Worm (Caenorhabditis elegans) whole organism, mixed stage, embryonic: ENCODE measurements around the gene Y54G2A.37.

Source experiments
- M03D4.4 ChIP-seq: sonication (generic microtip); optimal IDR thresholded peaks from 2 replicates; lab custom pipeline; 2017; ENCODE audit warnings: mild to moderate bottlenecking, missing genetic modification characterization, missing compliant biosample characterization
- bed-3 ChIP-seq: fragments of 200-800 bp; sonication (Bioruptor generic); optimal IDR thresholded peaks from 3 replicates; lab custom pipeline; 2018; ENCODE audit warnings: mild to moderate bottlenecking, missing genetic modification characterization, moderate library complexity, missing compliant biosample characterization
- blmp-1 ChIP-seq: fragments of 150-350 bp; optimal IDR thresholded peaks from 2 replicates; lab custom pipeline; 2014; ENCODE audit warnings: missing biosample characterization, missing genetic modification characterization
- ceh-39 ChIP-seq: fragments of 150-350 bp; optimal IDR thresholded peaks from 2 replicates; lab custom pipeline; 2014; ENCODE audit warnings: missing biosample characterization, missing genetic modification characterization
- ceh-43 ChIP-seq: fragments of 200-800 bp; sonication (Bioruptor generic); optimal IDR thresholded peaks from 2 replicates; lab custom pipeline; 2018; ENCODE audit warnings: mild to moderate bottlenecking, missing genetic modification characterization, moderate library complexity, missing compliant biosample characterization
- ceh-83 ChIP-seq: fragments of 200-800 bp; sonication (Bioruptor generic); optimal IDR thresholded peaks from 2 replicates; lab custom pipeline; 2018; ENCODE audit warnings: mild to moderate bottlenecking, missing genetic modification characterization, missing compliant biosample characterization
- ces-1 ChIP-seq: fragments of 150-350 bp; optimal IDR thresholded peaks from 2 replicates; lab custom pipeline; 2014; ENCODE audit warnings: missing biosample characterization, missing genetic modification reagents, missing genetic modification characterization
- cnd-1 ChIP-seq: fragments of 200-800 bp; sonication (Bioruptor generic); optimal IDR thresholded peaks from 2 replicates; lab custom pipeline; 2018; ENCODE audit warnings: mild to moderate bottlenecking, missing genetic modification characterization, missing compliant biosample characterization
- drap-1 ChIP-seq: fragments of 200-800 bp; sonication (Bioruptor generic); optimal IDR thresholded peaks from 3 replicates; lab custom pipeline; 2018; ENCODE audit warnings: mild to moderate bottlenecking, missing genetic modification characterization, missing compliant biosample characterization
- elt-1 ChIP-seq: sonication (generic microtip); optimal IDR thresholded peaks from 2 replicates; lab custom pipeline; 2017; ENCODE audit warnings: missing genetic modification characterization, mild to moderate bottlenecking, missing compliant biosample characterization, antibody characterized with exemption, moderate library complexity, borderline replicate concordance; ENCODE audit not compliant: insufficient read depth
- elt-3 ChIP-seq: fragments of 150-350 bp; optimal IDR thresholded peaks from 2 replicates; lab custom pipeline; 2014; ENCODE audit warnings: missing biosample characterization, missing genetic modification characterization
- flh-1 ChIP-seq: fragments of 200-800 bp; sonication (Bioruptor generic); optimal IDR thresholded peaks from 2 replicates; lab custom pipeline; 2018; ENCODE audit warnings: mild to moderate bottlenecking, missing genetic modification characterization, moderate library complexity, missing compliant biosample characterization
- ham-2 ChIP-seq: fragments of 200-800 bp; sonication (Bioruptor generic); optimal IDR thresholded peaks from 2 replicates; lab custom pipeline; 2018; ENCODE audit warnings: mild to moderate bottlenecking, missing genetic modification characterization, missing compliant biosample characterization
- hlh-1 ChIP-seq: fragments of 150-350 bp; optimal IDR thresholded peaks from 2 replicates; lab custom pipeline; 2014; ENCODE audit warnings: missing biosample characterization, missing genetic modification reagents, missing genetic modification characterization
- lin-13 ChIP-seq: fragments of 150-350 bp; optimal IDR thresholded peaks from 2 replicates; lab custom pipeline; 2014; ENCODE audit warnings: missing biosample characterization, missing genetic modification characterization
- lin-32 ChIP-seq: fragments of 200-800 bp; sonication (Bioruptor generic); optimal IDR thresholded peaks from 2 replicates; lab custom pipeline; 2018; ENCODE audit warnings: mild to moderate bottlenecking, missing genetic modification characterization, missing compliant biosample characterization
- lsy-2 ChIP-seq: fragments of 150-350 bp; optimal IDR thresholded peaks from 2 replicates; lab custom pipeline; 2014; ENCODE audit warnings: missing biosample characterization, missing genetic modification characterization
- mab-5 ChIP-seq: fragments of 150-350 bp; optimal IDR thresholded peaks from 2 replicates; lab custom pipeline; 2014; ENCODE audit warnings: missing biosample characterization, missing genetic modification characterization
- mep-1 ChIP-seq: fragments of 150-350 bp; optimal IDR thresholded peaks from 2 replicates; lab custom pipeline; 2017; ENCODE audit warnings: missing biosample characterization, missing genetic modification reagents, missing genetic modification characterization, inconsistent platforms
- mls-2 ChIP-seq: sonication (generic microtip); optimal IDR thresholded peaks from 2 replicates; lab custom pipeline; 2016; ENCODE audit warnings: mild to moderate bottlenecking, missing genetic modification characterization, moderate library complexity, missing compliant biosample characterization
- nhr-12 ChIP-seq: fragments of 150-350 bp; optimal IDR thresholded peaks from 2 replicates; lab custom pipeline; 2014; ENCODE audit warnings: missing biosample characterization, missing genetic modification characterization
- nhr-237 ChIP-seq: fragments of 150-350 bp; optimal IDR thresholded peaks from 2 replicates; lab custom pipeline; 2014; ENCODE audit warnings: missing biosample characterization, missing genetic modification characterization
- nhr-28 ChIP-seq: fragments of 150-350 bp; optimal IDR thresholded peaks from 2 replicates; lab custom pipeline; 2014; ENCODE audit warnings: missing biosample characterization, missing genetic modification characterization
- nhr-76 ChIP-seq: sonication (generic microtip); optimal IDR thresholded peaks from 2 replicates; lab custom pipeline; 2017; ENCODE audit warnings: missing biosample characterization, missing genetic modification characterization
- snpc-4 ChIP-seq: fragments of 150-350 bp; optimal IDR thresholded peaks from 2 replicates; lab custom pipeline; 2014; ENCODE audit warnings: missing biosample characterization, missing genetic modification characterization
- sptf-1 ChIP-seq: sonication (generic microtip); optimal IDR thresholded peaks from 2 replicates; lab custom pipeline; 2017; ENCODE audit warnings: mild to moderate bottlenecking, missing genetic modification characterization, moderate library complexity, missing compliant biosample characterization
- zip-8 ChIP-seq: fragments of 150-350 bp; optimal IDR thresholded peaks from 2 replicates; lab custom pipeline; 2014; ENCODE audit warnings: missing biosample characterization, missing genetic modification characterization
- ztf-11 ChIP-seq: fragments of 150-350 bp; optimal IDR thresholded peaks from 2 replicates; lab custom pipeline; 2014; ENCODE audit warnings: missing biosample characterization, missing genetic modification characterization

Y54G2A.37 gene

DNA sequence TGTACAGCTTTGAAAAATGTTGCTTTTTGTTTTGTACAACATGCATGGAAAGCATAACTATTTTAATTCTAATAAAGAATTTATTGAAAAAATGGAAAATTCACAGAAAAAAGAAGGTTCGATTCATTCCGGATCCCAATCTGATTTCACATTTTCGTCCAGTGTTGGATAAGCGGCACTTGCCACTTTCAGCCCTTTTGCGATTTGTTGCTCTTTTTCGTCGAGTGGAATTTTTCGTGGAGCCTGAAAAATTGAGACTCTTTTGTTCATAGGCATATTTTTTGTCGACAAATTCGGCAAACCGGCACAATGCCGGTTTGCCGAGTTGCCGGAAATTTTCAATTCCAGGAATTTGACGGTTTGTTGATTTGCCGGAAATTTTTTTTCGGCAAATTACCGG lies 31.1 kb downstream of the Y54G2A.37 start:
- no peak for TF ChIP-seq nhr-237 (tag; lab: Kevin White, UChicago)
- TF ChIP-seq lin-13 (tag; lab: Kevin White, UChicago): no peak

DNA sequence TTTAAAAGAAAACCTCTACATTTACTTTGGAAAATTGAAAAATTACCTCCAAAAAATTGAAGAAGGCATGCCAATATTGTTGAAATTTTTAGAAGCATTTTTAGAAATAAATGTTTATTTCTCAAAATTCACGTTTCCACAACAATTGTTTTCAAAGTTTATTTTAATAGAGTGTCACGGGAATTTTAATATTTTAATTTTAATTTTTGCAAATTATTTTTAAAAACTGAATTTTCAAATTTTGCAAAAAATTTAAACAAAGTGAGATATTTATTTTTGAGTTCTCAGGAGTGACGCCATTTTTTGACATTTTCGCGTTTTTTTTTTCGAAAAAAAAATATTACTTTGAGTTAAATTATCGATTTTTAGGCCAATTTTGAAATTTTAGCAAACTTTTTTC lies 32.7 kb downstream of the Y54G2A.37 start, which contains the start of gene Y54G2A.49:
TSS of gene Y54G2A.49 (minus strand) at position 101 of the 400 bp plus-strand sequence.
- TF ChIP-seq ceh-83 (GFP tag; lab: Kevin White, UChicago) (no peak), sptf-1 (tag; lab: Kevin White, UChicago) (no peak), mab-5 (no peak), M03D4.4 (tag; lab: Kevin White, UChicago) (no peak), elt-1 (no peak), drap-1 (GFP tag; lab: Kevin White, UChicago) (no peak)

DNA sequence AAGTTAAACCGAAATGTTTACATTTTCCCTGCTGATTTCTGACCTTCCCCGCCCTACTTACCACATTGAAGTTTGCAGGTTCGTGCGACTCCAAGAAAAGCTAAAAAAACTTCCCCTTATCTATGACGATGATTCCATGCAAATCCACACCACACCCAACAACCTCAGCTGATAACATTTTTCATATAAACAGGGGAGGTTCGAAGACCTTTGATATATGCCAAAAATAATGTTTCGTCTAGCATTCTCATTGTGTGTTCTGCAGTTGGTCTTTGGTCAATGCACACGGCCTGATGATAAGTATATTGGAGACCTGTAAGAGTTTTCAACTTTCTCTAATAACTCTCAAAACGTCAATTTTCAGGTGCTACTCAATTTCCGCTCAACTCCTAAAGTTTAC lies 33.7 kb downstream of the Y54G2A.37 start:
- no peak for TF ChIP-seq ceh-39
- no peak for TF ChIP-seq elt-3
- no peak for TF ChIP-seq snpc-4 (tag; lab: Kevin White, UChicago)
- TF ChIP-seq hlh-1 (tag; lab: Kevin White, UChicago): no peak
- no peak for TF ChIP-seq cnd-1 (tag; lab: Kevin White, UChicago)
- TF ChIP-seq flh-1 (GFP tag; lab: Kevin White, UChicago): no peak
- TF ChIP-seq nhr-76 (tag; lab: Kevin White, UChicago): no peak
- no peak for TF ChIP-seq nhr-12 (tag; lab: Kevin White, UChicago)
- no peak for TF ChIP-seq ceh-43 (GFP tag; lab: Kevin White, UChicago)
- no peak for TF ChIP-seq lin-13 (tag; lab: Kevin White, UChicago)
- no peak for TF ChIP-seq elt-1
- no peak for TF ChIP-seq nhr-28 (tag; lab: Kevin White, UChicago)
- TF ChIP-seq drap-1 (GFP tag; lab: Kevin White, UChicago): no peak
- no peak for TF ChIP-seq blmp-1 (tag; lab: Kevin White, UChicago)
- no peak for TF ChIP-seq ham-2
- TF ChIP-seq nhr-237 (tag; lab: Kevin White, UChicago): no peak
- no peak for TF ChIP-seq ceh-83 (GFP tag; lab: Kevin White, UChicago)
- TF ChIP-seq lsy-2: no peak
- no peak for TF ChIP-seq ztf-11 (tag; lab: Kevin White, UChicago)
- TF ChIP-seq mep-1 (tag; lab: Kevin White, UChicago): no peak

DNA sequence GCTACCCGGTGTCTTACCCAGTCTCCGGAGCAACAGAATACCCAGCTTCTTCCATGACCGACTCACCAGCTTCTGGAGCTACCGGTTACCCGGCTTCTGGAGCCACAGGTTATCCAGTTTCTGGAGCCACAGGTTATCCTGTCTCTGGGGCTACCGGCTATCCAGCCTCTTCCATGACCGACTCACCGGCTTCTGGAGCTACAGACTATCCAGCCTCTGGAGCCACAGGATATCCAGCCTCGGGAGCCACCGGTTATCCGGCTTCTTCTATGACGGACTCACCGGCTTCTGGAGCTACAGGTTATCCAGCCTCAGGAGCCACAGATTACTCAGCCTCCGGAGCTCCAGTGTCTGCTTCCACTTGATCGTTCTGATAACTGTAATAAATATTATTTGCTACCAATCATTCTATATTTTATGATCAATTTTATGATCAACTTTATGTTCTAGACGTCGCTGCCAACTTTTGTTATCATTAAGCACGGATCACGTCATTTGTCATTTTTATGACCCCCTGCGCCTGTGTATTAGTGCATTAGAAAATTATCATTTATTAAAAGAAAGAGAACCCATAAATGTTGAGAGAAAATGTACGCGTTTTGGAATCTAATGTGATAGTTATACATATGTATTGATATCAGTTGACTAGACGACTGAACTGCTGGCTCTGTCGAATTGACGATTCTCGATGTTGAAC lies 34.7 kb downstream of the Y54G2A.37 start:
- TF ChIP-seq ceh-83 (GFP tag; lab: Kevin White, UChicago) (no peak), lin-13 (tag; lab: Kevin White, UChicago) (no peak), nhr-12 (tag; lab: Kevin White, UChicago) (no peak), elt-3 (no peak), lsy-2 (no peak), mls-2 (tag; lab: Kevin White, UChicago) (no peak), elt-1 (no peak), ceh-39 (no peak), ces-1 (GFP tag; lab: Kevin White, UChicago) (no peak), bed-3 (GFP tag; lab: Kevin White, UChicago) (no peak), ham-2 (no peak), ztf-11 (tag; lab: Kevin White, UChicago) (no peak), blmp-1 (tag; lab: Kevin White, UChicago) (no peak), nhr-76 (tag; lab: Kevin White, UChicago) (no peak), nhr-28 (tag; lab: Kevin White, UChicago) (no peak), lin-32 (GFP tag; lab: Kevin White, UChicago) (no peak)
- TF ChIP-seq, all 35 proteins: peak for 0

DNA sequence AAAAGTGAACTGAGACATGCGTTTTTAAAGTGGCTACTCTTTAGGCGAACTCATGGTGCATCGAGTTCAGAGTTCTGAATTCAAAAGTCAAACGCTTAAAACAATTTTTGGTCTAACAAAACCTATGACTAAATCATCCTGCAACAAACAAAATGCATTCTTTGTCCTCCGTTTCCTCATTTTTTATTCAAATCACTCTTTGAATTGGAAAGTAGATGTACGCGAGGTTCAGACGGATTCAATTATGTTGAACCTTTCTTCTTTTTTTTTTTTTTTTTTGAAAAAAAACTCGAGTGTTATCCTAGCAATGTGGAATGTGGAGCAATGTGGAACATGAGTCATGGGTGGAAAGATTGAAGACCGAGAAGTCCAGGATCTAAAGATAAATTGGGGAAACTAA lies 38.2 kb downstream of the Y54G2A.37 start:
- TF ChIP-seq mls-2 (tag; lab: Kevin White, UChicago): no peak
- no peak for TF ChIP-seq ceh-83 (GFP tag; lab: Kevin White, UChicago)
- no peak for TF ChIP-seq zip-8 (tag; lab: Kevin White, UChicago)
- TF ChIP-seq ham-2: no peak
- no peak for TF ChIP-seq nhr-76 (tag; lab: Kevin White, UChicago)
- no peak for TF ChIP-seq mab-5
- no peak for TF ChIP-seq ceh-39
- TF ChIP-seq ces-1 (GFP tag; lab: Kevin White, UChicago): no peak
- no peak for TF ChIP-seq nhr-12 (tag; lab: Kevin White, UChicago)
- TF ChIP-seq blmp-1 (tag; lab: Kevin White, UChicago): no peak
- no peak for TF ChIP-seq cnd-1 (tag; lab: Kevin White, UChicago)
